Fruit fly (Drosophila melanogaster) whole organism, prepupa: ENCODE measurements around the gene CG15353.

Source experiments
- CG3919 ChIP-seq: fragments of 200-800 bp; sonication (Bioruptor generic); optimal IDR thresholded peaks from 3 replicates; lab custom pipeline; 2016; ENCODE audit warnings: missing biosample characterization, missing genetic modification characterization
- Sox102F ChIP-seq: fragments of 200-800 bp; sonication (Bioruptor generic); optimal IDR thresholded peaks from 2 replicates; lab custom pipeline; 2016; ENCODE audit warnings: missing biosample characterization, mild to moderate bottlenecking, missing genetic modification characterization
- cyc ChIP-seq: fragments of 200-800 bp; sonication (Bioruptor generic); optimal IDR thresholded peaks from 3 replicates; lab custom pipeline; 2016; ENCODE audit warnings: missing biosample characterization, missing genetic modification characterization
- fd85E ChIP-seq: fragments of 200-800 bp; sonication (Bioruptor generic); optimal IDR thresholded peaks from 3 replicates; lab custom pipeline; 2016; ENCODE audit warnings: missing biosample characterization, missing genetic modification characterization

dm6 chr2L:2031522-2031921, 24.5 kb upstream of the CG15353 start:
- TF ChIP-seq cyc: no peak
- no peak for TF ChIP-seq fd85E (GFP tag; lab: Kevin White, UChicago)
- no peak for TF ChIP-seq Sox102F
- no peak for TF ChIP-seq CG3919 (GFP tag; lab: Kevin White, UChicago)
